Worm (Caenorhabditis elegans) whole organism, mixed stage, embryonic: ENCODE results near the gene T10D4.15.
"Not testable (repeated sequence)": the region's sequence is repeated elsewhere in the genome, so short reads cannot be mapped to it uniquely, and the experiment has no call there.

Experiments used
- M03D4.4 ChIP-seq: sonication (generic microtip); optimal IDR thresholded peaks from 2 replicates; lab custom pipeline; 2017; ENCODE audit warnings: mild to moderate bottlenecking, missing genetic modification characterization, missing compliant biosample characterization
- blmp-1 ChIP-seq: fragments of 150-350 bp; optimal IDR thresholded peaks from 2 replicates; lab custom pipeline; 2014; ENCODE audit warnings: missing biosample characterization, missing genetic modification characterization
- ceh-39 ChIP-seq: fragments of 150-350 bp; optimal IDR thresholded peaks from 2 replicates; lab custom pipeline; 2014; ENCODE audit warnings: missing biosample characterization, missing genetic modification characterization
- ceh-43 ChIP-seq: fragments of 200-800 bp; sonication (Bioruptor generic); optimal IDR thresholded peaks from 2 replicates; lab custom pipeline; 2018; ENCODE audit warnings: mild to moderate bottlenecking, missing genetic modification characterization, moderate library complexity, missing compliant biosample characterization
- ces-1 ChIP-seq: fragments of 150-350 bp; optimal IDR thresholded peaks from 2 replicates; lab custom pipeline; 2014; ENCODE audit warnings: missing biosample characterization, missing genetic modification reagents, missing genetic modification characterization
- cnd-1 ChIP-seq: fragments of 200-800 bp; sonication (Bioruptor generic); optimal IDR thresholded peaks from 2 replicates; lab custom pipeline; 2018; ENCODE audit warnings: mild to moderate bottlenecking, missing genetic modification characterization, missing compliant biosample characterization
- drap-1 ChIP-seq: fragments of 200-800 bp; sonication (Bioruptor generic); optimal IDR thresholded peaks from 3 replicates; lab custom pipeline; 2018; ENCODE audit warnings: mild to moderate bottlenecking, missing genetic modification characterization, missing compliant biosample characterization
- elt-1 ChIP-seq: sonication (generic microtip); optimal IDR thresholded peaks from 2 replicates; lab custom pipeline; 2017; ENCODE audit warnings: missing genetic modification characterization, mild to moderate bottlenecking, missing compliant biosample characterization, antibody characterized with exemption, moderate library complexity, borderline replicate concordance; ENCODE audit not compliant: insufficient read depth
- elt-3 ChIP-seq: fragments of 150-350 bp; optimal IDR thresholded peaks from 2 replicates; lab custom pipeline; 2014; ENCODE audit warnings: missing biosample characterization, missing genetic modification characterization
- ham-2 ChIP-seq: fragments of 200-800 bp; sonication (Bioruptor generic); optimal IDR thresholded peaks from 2 replicates; lab custom pipeline; 2018; ENCODE audit warnings: mild to moderate bottlenecking, missing genetic modification characterization, missing compliant biosample characterization
- lin-13 ChIP-seq: fragments of 150-350 bp; optimal IDR thresholded peaks from 2 replicates; lab custom pipeline; 2014; ENCODE audit warnings: missing biosample characterization, missing genetic modification characterization
- lsy-2 ChIP-seq: fragments of 150-350 bp; optimal IDR thresholded peaks from 2 replicates; lab custom pipeline; 2014; ENCODE audit warnings: missing biosample characterization, missing genetic modification characterization
- mab-5 ChIP-seq: fragments of 150-350 bp; optimal IDR thresholded peaks from 2 replicates; lab custom pipeline; 2014; ENCODE audit warnings: missing biosample characterization, missing genetic modification characterization
- mep-1 ChIP-seq: fragments of 150-350 bp; optimal IDR thresholded peaks from 2 replicates; lab custom pipeline; 2017; ENCODE audit warnings: missing biosample characterization, missing genetic modification reagents, missing genetic modification characterization, inconsistent platforms
- nhr-12 ChIP-seq: fragments of 150-350 bp; optimal IDR thresholded peaks from 2 replicates; lab custom pipeline; 2014; ENCODE audit warnings: missing biosample characterization, missing genetic modification characterization
- nhr-237 ChIP-seq: fragments of 150-350 bp; optimal IDR thresholded peaks from 2 replicates; lab custom pipeline; 2014; ENCODE audit warnings: missing biosample characterization, missing genetic modification characterization
- nhr-28 ChIP-seq: fragments of 150-350 bp; optimal IDR thresholded peaks from 2 replicates; lab custom pipeline; 2014; ENCODE audit warnings: missing biosample characterization, missing genetic modification characterization
- nhr-76 ChIP-seq: sonication (generic microtip); optimal IDR thresholded peaks from 2 replicates; lab custom pipeline; 2017; ENCODE audit warnings: missing biosample characterization, missing genetic modification characterization
- pha-4 ChIP-seq: fragments of 150-350 bp; optimal IDR thresholded peaks from 2 replicates; lab custom pipeline; 2018; ENCODE audit warnings: missing biosample characterization, missing genetic modification reagents, missing genetic modification characterization
- sem-2 ChIP-seq: fragments of 200-800 bp; sonication (Bioruptor generic); optimal IDR thresholded peaks from 2 replicates; lab custom pipeline; 2018; ENCODE audit warnings: mild to moderate bottlenecking, missing genetic modification characterization, missing compliant biosample characterization
- snpc-4 ChIP-seq: fragments of 150-350 bp; optimal IDR thresholded peaks from 2 replicates; lab custom pipeline; 2014; ENCODE audit warnings: missing biosample characterization, missing genetic modification characterization
- sptf-1 ChIP-seq: sonication (generic microtip); optimal IDR thresholded peaks from 2 replicates; lab custom pipeline; 2017; ENCODE audit warnings: mild to moderate bottlenecking, missing genetic modification characterization, moderate library complexity, missing compliant biosample characterization
- tbx-8 ChIP-seq: fragments of 200-800 bp; sonication (Bioruptor generic); optimal IDR thresholded peaks from 2 replicates; lab custom pipeline; 2018; ENCODE audit warnings: mild to moderate bottlenecking, missing genetic modification characterization, moderate library complexity, missing compliant biosample characterization
- unc-120 ChIP-seq: sonication (generic microtip); optimal IDR thresholded peaks from 2 replicates; lab custom pipeline; 2017; ENCODE audit warnings: missing genetic modification characterization, missing compliant biosample characterization; ENCODE audit not compliant: poor library complexity, severe bottlenecking
- unc-62 ChIP-seq: fragments of 150-350 bp; optimal IDR thresholded peaks from 2 replicates; lab custom pipeline; 2014; ENCODE audit warnings: missing biosample characterization, missing genetic modification reagents, missing genetic modification characterization
- zip-8 ChIP-seq: fragments of 150-350 bp; optimal IDR thresholded peaks from 2 replicates; lab custom pipeline; 2014; ENCODE audit warnings: missing biosample characterization, missing genetic modification characterization
- ztf-11 ChIP-seq: fragments of 150-350 bp; optimal IDR thresholded peaks from 2 replicates; lab custom pipeline; 2014; ENCODE audit warnings: missing biosample characterization, missing genetic modification characterization

T10D4.15 gene

ce11 chrII:3126741-3127140 is 19.2 kb upstream of the T10D4.15 start, which contains the start of gene ins-31:
Gene ins-31 (plus strand): TSS chrII:3127041.
- not testable (repeated sequence) for TF ChIP-seq sptf-1 (tag; lab: Kevin White, UChicago); ztf-11; ces-1 (GFP tag; lab: Kevin White, UChicago)

ce11 chrII:3129007-3129406 is 16.9 kb upstream of the T10D4.15 start, which contains the start of gene chil-24:
Gene chil-24 (plus strand): TSS chrII:3129162.
- TF ChIP-seq pha-4: no peak
- TF ChIP-seq ham-2 (GFP tag; lab: Kevin White, UChicago): no peak
- TF ChIP-seq nhr-12: no peak
- no peak for TF ChIP-seq unc-120 (tag; lab: Kevin White, UChicago)
- TF ChIP-seq drap-1 (GFP tag; lab: Kevin White, UChicago): no peak
- no peak for TF ChIP-seq ceh-43 (GFP tag; lab: Kevin White, UChicago)
- no peak for TF ChIP-seq lsy-2 (tag; lab: Kevin White, UChicago)
- no peak for TF ChIP-seq snpc-4 (tag; lab: Kevin White, UChicago)
- no peak for TF ChIP-seq M03D4.4 (tag; lab: Kevin White, UChicago)
- no peak for TF ChIP-seq cnd-1 (tag; lab: Kevin White, UChicago)
- no peak for TF ChIP-seq nhr-28
- no peak for TF ChIP-seq elt-3
- no peak for TF ChIP-seq unc-62 (GFP tag; lab: Kevin White, UChicago)

- no peak for TF ChIP-seq nhr-76 (tag; lab: Kevin White, UChicago)
- TF ChIP-seq M03D4.4 (tag; lab: Kevin White, UChicago): no peak
- no peak for TF ChIP-seq lin-13 (tag; lab: Kevin White, UChicago)
- no peak for TF ChIP-seq tbx-8
- TF ChIP-seq unc-62 (GFP tag; lab: Kevin White, UChicago): no peak
- TF ChIP-seq mep-1 (tag; lab: Kevin White, UChicago): no peak
These were observed 10.6 kb upstream of the T10D4.15 start for ce11 chrII:3135293-3135692.

DNA sequence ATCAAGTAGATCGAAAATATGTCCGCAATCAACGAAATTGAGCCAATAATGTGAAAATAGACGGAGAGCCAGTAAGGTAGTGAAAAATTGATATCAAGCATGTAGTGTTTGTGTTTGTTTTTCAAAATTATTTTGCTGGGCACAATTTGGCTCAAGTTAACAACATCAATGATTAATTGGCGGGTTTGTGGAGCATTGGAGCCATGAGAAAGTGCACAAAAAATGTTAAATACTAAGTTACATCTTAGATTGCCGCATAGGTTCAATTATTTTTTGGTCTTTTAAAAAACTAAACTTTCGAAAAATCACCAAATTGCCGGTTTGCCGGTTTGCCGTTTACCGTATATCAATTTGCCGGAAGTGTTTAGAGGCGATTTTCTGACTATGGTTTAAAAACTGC is 8.1 kb upstream of the T10D4.15 start, which contains the start of gene sri-54:
Gene sri-54, minus strand, starts transcription at position 101 of the 400 bp plus-strand sequence.
- TF ChIP-seq ces-1 (GFP tag; lab: Kevin White, UChicago) (no peak), nhr-28 (no peak), elt-3 (no peak), nhr-237 (tag; lab: Kevin White, UChicago) (no peak), elt-1 (tag; lab: Kevin White, UChicago) (no peak), nhr-12 (no peak), ztf-11 (no peak), unc-62 (GFP tag; lab: Kevin White, UChicago) (no peak), ceh-39 (no peak), sem-2 (GFP tag; lab: Kevin White, UChicago) (no peak), mep-1 (tag; lab: Kevin White, UChicago) (no peak)
- TF ChIP-seq, all 35 proteins: peak for 0

DNA sequence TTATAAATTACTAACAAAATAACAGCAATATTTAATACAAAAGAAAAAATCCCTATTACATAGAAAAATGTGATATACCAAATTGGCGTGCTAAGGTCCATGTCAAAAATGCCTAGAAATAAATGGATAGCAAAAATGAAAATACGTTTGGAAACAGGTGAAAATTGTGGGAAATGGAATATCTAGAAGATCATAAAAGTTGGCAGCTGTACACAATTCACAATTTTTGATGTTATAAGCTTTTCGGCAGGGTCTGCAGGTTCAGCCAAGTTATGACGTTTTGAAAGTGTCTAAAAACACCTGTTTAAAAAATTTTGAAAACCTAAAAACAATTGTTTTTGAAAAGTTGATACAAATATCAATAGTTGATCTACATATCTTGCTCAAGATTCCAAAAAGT is 3.1 kb upstream of the T10D4.15 start, which contains the start of gene sri-42:
Gene sri-42, minus strand, starts transcription at position 101 of the 400 bp plus-strand sequence.
- not testable (repeated sequence) for TF ChIP-seq nhr-12; elt-3; sptf-1 (tag; lab: Kevin White, UChicago)

ce11 chrII:3144552-3144951 is 1.4 kb upstream of the T10D4.15 start, which contains the start of gene sri-43:
Gene sri-43 (minus strand): TSS chrII:3144652.
- not testable (repeated sequence) for TF ChIP-seq ceh-39; elt-1 (tag; lab: Kevin White, UChicago); mep-1 (tag; lab: Kevin White, UChicago)

- no peak for TF ChIP-seq mab-5
- no peak for TF ChIP-seq ceh-43 (GFP tag; lab: Kevin White, UChicago)
- TF ChIP-seq lsy-2 (tag; lab: Kevin White, UChicago): no peak
- no peak for TF ChIP-seq unc-62 (GFP tag; lab: Kevin White, UChicago)
- no peak for TF ChIP-seq nhr-12
- no peak for TF ChIP-seq sptf-1 (tag; lab: Kevin White, UChicago)
- TF ChIP-seq blmp-1 (tag; lab: Kevin White, UChicago): no peak
- TF ChIP-seq nhr-28: no peak
- no peak for TF ChIP-seq zip-8
- TF ChIP-seq, all 35 proteins: peak for 0
These were observed 2.5 kb downstream of the T10D4.15 start for ce11 chrII:3148404-3148803.
